Fruit fly (Drosophila melanogaster): ENCODE results near the gene laza.

DNA sequence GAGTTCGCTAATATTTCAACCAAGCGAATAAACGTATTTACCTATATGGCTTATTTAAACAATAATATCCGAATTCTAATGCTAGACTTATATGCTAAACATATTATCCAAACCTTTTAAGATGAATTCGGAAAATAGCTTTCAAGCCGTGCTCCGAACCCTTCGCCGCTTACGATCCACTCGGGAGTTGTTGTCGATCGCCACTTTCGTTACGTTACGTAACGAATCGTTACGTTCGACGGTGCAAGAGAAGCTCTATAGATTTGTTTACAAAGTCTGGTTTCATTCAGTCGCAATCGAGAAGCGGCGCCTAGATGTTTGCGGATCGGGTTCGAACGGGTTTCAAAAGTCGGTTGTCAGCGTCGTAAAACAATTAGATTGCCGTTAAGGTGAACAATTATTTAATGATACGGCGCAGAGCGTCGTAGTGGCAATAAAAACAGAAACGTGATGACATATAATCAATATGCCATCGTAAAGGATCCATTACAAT, 9.4 kb upstream of the laza start, which contains the start of gene CG11426:
- TF ChIP-seq ss (GFP tag; optimal IDR thresholded peaks at IDR 0.05) (no peak), CG6808 (GFP tag; optimal IDR thresholded peaks at IDR 0.05) (no peak), dac (GFP tag; optimal IDR thresholded peaks at IDR 0.05) (no peak), Smox (GFP tag; optimal IDR thresholded peaks at IDR 0.05) (no peak), CG32006 (GFP tag; optimal IDR thresholded peaks at IDR 0.05) (no peak), Met (GFP tag; optimal IDR thresholded peaks at IDR 0.05) (no peak), esn (GFP tag; optimal IDR thresholded peaks at IDR 0.05) (no peak), Eip93F (GFP tag; optimal IDR thresholded peaks at IDR 0.05) (no peak), CG7368 (GFP tag; optimal IDR thresholded peaks at IDR 0.05) (no peak), CG3919 (GFP tag; optimal IDR thresholded peaks at IDR 0.05) (no peak), CG9139 (GFP tag; optimal IDR thresholded peaks at IDR 0.05) (no peak), CG10631 (GFP tag; optimal IDR thresholded peaks at IDR 0.05) (no peak), Ets21C (GFP tag; optimal IDR thresholded peaks at IDR 0.05) (no peak)

Data from whole organism, prepupa.